Fruit fly (Drosophila melanogaster) whole organism, embryonic: ENCODE data around the gene Ppcs.

Source experiments
- B-H2 ChIP-seq: fragments of 200-800 bp; sonication (Bioruptor generic); optimal IDR thresholded peaks from 2 replicates; lab custom pipeline; 2018; ENCODE audit warnings: missing biosample characterization, mild to moderate bottlenecking, missing genetic modification characterization
- Blimp-1 ChIP-seq: fragments of 200-800 bp; sonication (Bioruptor generic); optimal IDR thresholded peaks from 3 replicates; lab custom pipeline; 2018; ENCODE audit warnings: missing biosample characterization, missing genetic modification characterization, mild to moderate bottlenecking, moderate library complexity, missing genetic modification reagents
- CG11085 ChIP-seq: fragments of 200-800 bp; sonication (Bioruptor generic); IDR thresholded peaks from 2 replicates; pipeline ENCODE4 v1.3.6; 2022; ENCODE audit warnings: missing biosample characterization, missing genetic modification characterization
- CG11398 ChIP-seq: fragments of 200-800 bp; sonication (Bioruptor generic); optimal IDR thresholded peaks from 2 replicates; lab custom pipeline; 2016; ENCODE audit warnings: missing biosample characterization, missing genetic modification characterization
- CG13775 ChIP-seq: fragments of 200-800 bp; sonication (Bioruptor generic); optimal IDR thresholded peaks from 3 replicates; lab custom pipeline; 2017; ENCODE audit warnings: missing biosample characterization, mild to moderate bottlenecking, missing genetic modification characterization
- CG2129 ChIP-seq: fragments of 200-800 bp; sonication (Bioruptor generic); IDR thresholded peaks from 2 replicates; pipeline ENCODE4 v1.3.6; 2022; ENCODE audit warnings: missing biosample characterization, missing genetic modification characterization; ENCODE audit not compliant: partially characterized antibody
- CG2678 ChIP-seq: fragments of 200-800 bp; sonication (Bioruptor generic); optimal IDR thresholded peaks from 3 replicates; lab custom pipeline; 2019; ENCODE audit warnings: missing biosample characterization, mild to moderate bottlenecking, missing genetic modification characterization, moderate library complexity
- CG32772 ChIP-seq: fragments of 200-800 bp; sonication (Bioruptor generic); IDR thresholded peaks from 2 replicates; pipeline ENCODE4 v1.3.6; 2022; ENCODE audit warnings: missing biosample characterization, missing genetic modification characterization
- CG3847 ChIP-seq: fragments of 200-800 bp; sonication (Bioruptor generic); IDR thresholded peaks from 2 replicates; pipeline ENCODE4 v1.3.6; 2022; ENCODE audit warnings: missing biosample characterization, missing genetic modification characterization
- CG3995 ChIP-seq: fragments of 200-800 bp; sonication (Bioruptor generic); optimal IDR thresholded peaks from 3 replicates; lab custom pipeline; 2016; ENCODE audit warnings: missing biosample characterization, missing genetic modification characterization
- CG4360 ChIP-seq: fragments of 200-800 bp; sonication (Bioruptor generic); IDR thresholded peaks from 2 replicates; pipeline ENCODE4 v1.3.6; 2022; ENCODE audit warnings: missing biosample characterization, missing genetic modification characterization
- CG4707 ChIP-seq: fragments of 200-800 bp; sonication (Bioruptor generic); optimal IDR thresholded peaks from 2 replicates; lab custom pipeline; 2018; ENCODE audit warnings: missing biosample characterization, mild to moderate bottlenecking, missing genetic modification characterization, moderate library complexity
- CG5245 ChIP-seq: fragments of 200-800 bp; sonication (Bioruptor generic); optimal IDR thresholded peaks from 3 replicates; lab custom pipeline; 2016; ENCODE audit warnings: missing biosample characterization, missing genetic modification characterization
- CG6791 ChIP-seq: fragments of 200-800 bp; sonication (Bioruptor generic); IDR thresholded peaks from 3 replicates; pipeline ENCODE4 v1.3.6; 2022; ENCODE audit warnings: missing biosample characterization, missing genetic modification characterization; ENCODE audit not compliant: partially characterized antibody
- CG7556 ChIP-seq: fragments of 200-800 bp; sonication (Bioruptor generic); optimal IDR thresholded peaks from 2 replicates; lab custom pipeline; 2017; ENCODE audit warnings: missing biosample characterization, mild to moderate bottlenecking, missing genetic modification characterization
- CG8478 ChIP-seq: fragments of >200 bp; optimal IDR thresholded peaks from 2 replicates; lab custom pipeline; 2018
- CG9727 ChIP-seq: fragments of 200-800 bp; sonication (Bioruptor generic); optimal IDR thresholded peaks from 3 replicates; lab custom pipeline; 2017; ENCODE audit warnings: missing biosample characterization, mild to moderate bottlenecking, missing genetic modification characterization
- CG9932 ChIP-seq: fragments of 200-800 bp; sonication (Bioruptor generic); IDR thresholded peaks from 2 replicates; pipeline ENCODE4 v1.3.6; 2022; ENCODE audit warnings: missing biosample characterization, missing genetic modification characterization
- CTCF ChIP-seq: fragments of 200-800 bp; sonication (Bioruptor generic); optimal IDR thresholded peaks from 2 replicates; lab custom pipeline; 2017; ENCODE audit warnings: missing biosample characterization, mild to moderate bottlenecking, missing genetic modification characterization, moderate library complexity
- CoRest ChIP-seq: fragments of 200-800 bp; sonication (Bioruptor generic); optimal IDR thresholded peaks from 3 replicates; lab custom pipeline; 2018; ENCODE audit warnings: missing biosample characterization, mild to moderate bottlenecking, missing genetic modification characterization, moderate library complexity
- Dek ChIP-seq: fragments of 200-800 bp; sonication (Bioruptor generic); optimal IDR thresholded peaks from 3 replicates; lab custom pipeline; 2019; ENCODE audit warnings: missing biosample characterization, mild to moderate bottlenecking, missing genetic modification characterization, moderate library complexity
- Dip2 ChIP-seq: fragments of 200-800 bp; sonication (Bioruptor generic); IDR thresholded peaks from 2 replicates; pipeline ENCODE4 v1.3.6; 2022; ENCODE audit warnings: missing biosample characterization, missing genetic modification characterization
- E2f2 ChIP-seq: fragments of 200-800 bp; sonication (Bioruptor generic); IDR thresholded peaks from 2 replicates; pipeline ENCODE4 v1.3.6; 2022; ENCODE audit warnings: missing biosample characterization, missing genetic modification characterization
- Eip74EF ChIP-seq, 2 experiments: fragments of 200-800 bp in 1 of 2; fragments of >200 bp in 1 of 2; sonication (Bioruptor generic) in 1 of 2; optimal IDR thresholded peaks; 2 replicates each; lab custom pipeline; 2017 to 2019; ENCODE audit warnings: missing biosample characterization in 2 of 2, missing genetic modification characterization in 2 of 2, mild to moderate bottlenecking in 1 of 2, moderate library complexity in 1 of 2
- Ets65A ChIP-seq: fragments of 200-800 bp; sonication (Bioruptor generic); peaks from one replicate; lab custom pipeline; 2016; ENCODE audit warnings: missing biosample characterization, missing genetic modification characterization
- GATAe ChIP-seq: fragments of 200-800 bp; sonication (Bioruptor generic); conservative IDR thresholded peaks from 2 replicates; pipeline ENCODE4 v1.3.6; 2022; ENCODE audit warnings: missing biosample characterization, missing genetic modification characterization
- HHEX ChIP-seq: fragments of 200-800 bp; sonication (Bioruptor generic); optimal IDR thresholded peaks from 3 replicates; lab custom pipeline; 2017; ENCODE audit warnings: missing biosample characterization, mild to moderate bottlenecking, missing genetic modification characterization, missing genetic modification reagents
- Max ChIP-seq: fragments of 200-800 bp; sonication (Bioruptor generic); optimal IDR thresholded peaks from 2 replicates; lab custom pipeline; 2016; ENCODE audit warnings: missing biosample characterization, mild to moderate bottlenecking, missing genetic modification characterization
- Meics ChIP-seq: fragments of 200-800 bp; sonication (Bioruptor generic); optimal IDR thresholded peaks from 2 replicates; lab custom pipeline; 2017; ENCODE audit warnings: missing biosample characterization, mild to moderate bottlenecking, missing genetic modification characterization
- Ptx1 ChIP-seq: fragments of 200-800 bp; sonication (Bioruptor generic); IDR thresholded peaks from 2 replicates; pipeline ENCODE4 v1.3.6; 2022; ENCODE audit warnings: missing biosample characterization, missing genetic modification characterization
- Rfx ChIP-seq: fragments of 200-800 bp; sonication (Bioruptor generic); IDR thresholded peaks from 2 replicates; pipeline ENCODE4 v1.3.6; 2022; ENCODE audit warnings: missing biosample characterization, missing genetic modification characterization
- TFAM ChIP-seq: fragments of 200-800 bp; sonication (Bioruptor generic); optimal IDR thresholded peaks from 2 replicates; lab custom pipeline; 2017; ENCODE audit warnings: missing biosample characterization, missing genetic modification characterization, inconsistent platforms
- cad ChIP-seq: fragments of >200 bp; optimal IDR thresholded peaks from 2 replicates; lab custom pipeline; 2017; ENCODE audit warnings: missing biosample characterization, missing genetic modification characterization
- chinmo ChIP-seq: fragments of 200-800 bp; sonication (Bioruptor generic); IDR thresholded peaks from 4 replicates; pipeline ENCODE4 v1.3.6; 2022; ENCODE audit warnings: missing biosample characterization, missing genetic modification characterization; ENCODE audit not compliant: partially characterized antibody
- hb ChIP-seq: fragments of 200-800 bp; sonication (Bioruptor generic); IDR thresholded peaks from 3 replicates; pipeline ENCODE4 v1.3.6; 2022; ENCODE audit warnings: missing biosample characterization, missing genetic modification characterization; ENCODE audit not compliant: partially characterized antibody
- jing ChIP-seq: fragments of 200-800 bp; sonication (Bioruptor generic); optimal IDR thresholded peaks from 2 replicates; lab custom pipeline; 2018; ENCODE audit warnings: missing biosample characterization, mild to moderate bottlenecking, missing genetic modification characterization
- kay ChIP-seq: fragments of 200-800 bp; sonication (Bioruptor generic); optimal IDR thresholded peaks from 2 replicates; lab custom pipeline; 2016; ENCODE audit warnings: missing biosample characterization, missing genetic modification characterization
- nerfin-1 ChIP-seq: fragments of 200-800 bp; sonication (Bioruptor generic); optimal IDR thresholded peaks from 3 replicates; lab custom pipeline; 2019; ENCODE audit warnings: missing biosample characterization, mild to moderate bottlenecking, missing genetic modification characterization, moderate library complexity
- oc ChIP-seq: fragments of 200-800 bp; sonication (Bioruptor generic); optimal IDR thresholded peaks from 2 replicates; lab custom pipeline; 2018; ENCODE audit warnings: missing biosample characterization, mild to moderate bottlenecking, missing genetic modification characterization, moderate library complexity
- onecut ChIP-seq: fragments of 200-800 bp; sonication (Bioruptor generic); IDR thresholded peaks from 2 replicates; pipeline ENCODE4 v1.3.6; 2022; ENCODE audit warnings: missing biosample characterization, missing genetic modification characterization
- psq ChIP-seq: fragments of 200-800 bp; sonication (Bioruptor generic); optimal IDR thresholded peaks from 2 replicates; lab custom pipeline; 2017; ENCODE audit warnings: missing biosample characterization, missing genetic modification characterization
- row ChIP-seq: fragments of 200-800 bp; sonication (Bioruptor generic); IDR thresholded peaks from 3 replicates; pipeline ENCODE4 v1.3.6; 2022; ENCODE audit warnings: missing biosample characterization, missing genetic modification characterization
- sc ChIP-seq, 3 experiments: fragments of >200 bp in 2 of 3; fragments of 200-800 bp in 1 of 3; sonication (Bioruptor generic) in 1 of 3; optimal IDR thresholded peaks; 2 replicates in 2 of 3; 3 replicates in 1 of 3; lab custom pipeline; 2017; ENCODE audit warnings: mild to moderate bottlenecking in 1 of 3, missing biosample characterization in 1 of 3, missing genetic modification characterization in 1 of 3, missing genetic modification reagents in 1 of 3
- sqz ChIP-seq: fragments of 200-800 bp; sonication (Bioruptor generic); optimal IDR thresholded peaks from 3 replicates; lab custom pipeline; 2018; ENCODE audit warnings: missing biosample characterization, mild to moderate bottlenecking, missing genetic modification characterization
- tgo ChIP-seq: fragments of 200-800 bp; sonication (Bioruptor generic); IDR thresholded peaks from 3 replicates; pipeline ENCODE4 v1.3.6; 2022; ENCODE audit warnings: missing biosample characterization, missing genetic modification characterization

Ppcs gene

dm6 chr3R:19176700-19177099, 29.0 kb upstream of the Ppcs start, which contains the start of gene CG14282:
CG14282 (plus strand) TSS chr3R:19177000.
- TF ChIP-seq CG9727 (GFP tag; lab: Kevin White, UChicago), result no peak
- TF ChIP-seq CG7556 (GFP tag; lab: Kevin White, UChicago), result no peak
- no peak for TF ChIP-seq CG6791 (GFP tag; lab: Robert Waterston, UW)
- no peak for TF ChIP-seq hb (GFP tag; lab: Robert Waterston, UW)
- no peak for TF ChIP-seq psq (GFP tag; lab: Kevin White, UChicago)
- TF ChIP-seq Max (GFP tag; lab: Kevin White, UChicago), result no peak
- no peak for TF ChIP-seq B-H2 (GFP tag; lab: Kevin White, UChicago)
- no peak for TF ChIP-seq HHEX (GFP tag; lab: Kevin White, UChicago)

- TF ChIP-seq tgo (GFP tag; lab: Robert Waterston, UW), result no peak
- no peak for TF ChIP-seq onecut (GFP tag; lab: Robert Waterston, UW)
- TF ChIP-seq sc (optimal IDR thresholded peaks at IDR 0.05; lab: Kevin White, UChicago), result no peak
- no peak for TF ChIP-seq sc (GFP tag; optimal IDR thresholded peaks at IDR 0.05; lab: Kevin White, UChicago)
- no peak for TF ChIP-seq kay
- peak; percentile 95 for TF ChIP-seq sqz (GFP tag; lab: Kevin White, UChicago)
- no peak for TF ChIP-seq Blimp-1 (GFP tag; lab: Kevin White, UChicago)
- TF ChIP-seq, all 482 proteins: peak for 1
Observed at dm6 chr3R:19174512-19174911, 26.8 kb upstream of the Ppcs start.

DNA sequence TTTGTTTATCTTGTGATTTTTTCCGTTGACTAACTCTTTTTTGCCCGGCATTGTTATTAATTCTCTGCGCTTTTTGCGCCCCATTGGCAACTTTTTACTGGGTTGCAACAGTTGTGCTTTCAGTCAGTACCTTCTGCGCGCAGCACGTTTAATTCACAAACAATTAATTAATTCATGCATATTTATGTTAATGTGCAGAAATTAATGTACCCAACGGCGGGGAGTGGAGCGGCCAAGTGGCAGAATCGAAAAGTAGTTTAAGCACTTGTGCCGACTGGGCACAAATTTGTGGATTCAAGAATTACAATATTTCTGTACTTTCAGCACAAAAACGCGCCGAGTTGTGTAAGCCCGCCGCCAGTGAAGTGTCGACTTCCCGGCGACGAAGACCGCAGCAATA, 19.8 kb upstream of the Ppcs start:
- TF ChIP-seq Meics (no peak), Ets65A (GFP tag; lab: Kevin White, UChicago) (peak; percentile 60), E2f2 (0 out of 2 replicates have a peak, but pooled peaks have one; percentile 6)
- TF ChIP-seq, all 482 proteins: peak for 2

dm6 chr3R:19166077-19166778, 18.5 kb upstream of the Ppcs start:
- TF ChIP-seq Dek (tag; lab: Kevin White, UChicago) (peak; percentile 30), CG9932 (no peak), Ptx1 (GFP tag; lab: Robert Waterston, UW) (no peak), TFAM (GFP tag; lab: Kevin White, UChicago) (no peak), CG11398 (GFP tag; lab: Kevin White, UChicago) (no peak), CG32772 (0 out of 2 replicates have a peak, but pooled peaks have one; percentile 28), CG6791 (GFP tag; lab: Robert Waterston, UW) (no peak), row (GFP tag; lab: Robert Waterston, UW) (peak; percentile 60; the same call in 2 of the 3 replicates), CG3847 (GFP tag; lab: Robert Waterston, UW) (no peak), cad (GFP tag; lab: Kevin White, UChicago) (no peak), CG8478 (lab: Kevin White, UChicago) (no peak), oc (tag; lab: Kevin White, UChicago) (peak; percentile 23), CG11085 (no peak), CG5245 (no peak), Rfx (GFP tag; lab: Robert Waterston, UW) (peak; percentile 13; the same call in 1 of the 2 replicates), CG4360 (GFP tag; lab: Robert Waterston, UW) (peak; percentile 88), CG2129 (GFP tag; lab: Robert Waterston, UW) (no peak), CG2678 (tag; lab: Kevin White, UChicago) (no peak), jing (GFP tag; lab: Kevin White, UChicago) (no peak), CG4707 (GFP tag; lab: Kevin White, UChicago) (peak; percentile 27), chinmo (GFP tag; lab: Robert Waterston, UW) (peak; percentile 55; the same call in 1 of the 4 replicates), Eip74EF (GFP tag; optimal IDR thresholded peaks at IDR 0.05; lab: Kevin White, UChicago) (no peak), CG3995 (GFP tag; lab: Kevin White, UChicago) (no peak), Dip2 (no peak), CTCF (GFP tag; lab: Kevin White, UChicago) (no peak), nerfin-1 (tag; lab: Kevin White, UChicago) (no peak), CG13775 (GFP tag; lab: Kevin White, UChicago) (peak; percentile 0), CoRest (tag; lab: Kevin White, UChicago) (no peak), GATAe (no peak)
